Fruit fly (Drosophila melanogaster) whole organism, embryonic: ENCODE data around the gene Bcs1.

Source experiments
- CG10565 ChIP-seq: fragments of 200-800 bp; sonication (Bioruptor generic); optimal IDR thresholded peaks from 3 replicates; lab custom pipeline; 2016; ENCODE audit warnings: missing biosample characterization, mild to moderate bottlenecking, missing genetic modification characterization
- CG11723 ChIP-seq: fragments of 200-800 bp; sonication (Bioruptor generic); optimal IDR thresholded peaks from 2 replicates; lab custom pipeline; 2017; ENCODE audit warnings: missing biosample characterization, mild to moderate bottlenecking, missing genetic modification characterization
- CG12299 ChIP-seq: fragments of 200-800 bp; sonication (Bioruptor generic); optimal IDR thresholded peaks from 2 replicates; lab custom pipeline; 2018; ENCODE audit warnings: missing biosample characterization, mild to moderate bottlenecking, missing genetic modification characterization
- CG15479 ChIP-seq: fragments of 200-800 bp; sonication (Bioruptor generic); optimal IDR thresholded peaks from 3 replicates; lab custom pipeline; 2019; ENCODE audit warnings: missing biosample characterization, mild to moderate bottlenecking, missing genetic modification characterization, moderate library complexity
- CG1603 ChIP-seq: fragments of 200-800 bp; sonication (Bioruptor generic); optimal IDR thresholded peaks from 2 replicates; lab custom pipeline; 2019; ENCODE audit warnings: missing biosample characterization, mild to moderate bottlenecking, missing genetic modification characterization, moderate library complexity
- CG17186 ChIP-seq: fragments of 200-800 bp; sonication (Bioruptor generic); optimal IDR thresholded peaks from 3 replicates; lab custom pipeline; 2017; ENCODE audit warnings: missing biosample characterization, missing genetic modification reagents, missing genetic modification characterization
- CG17359 ChIP-seq: fragments of 200-800 bp; sonication (Bioruptor generic); optimal IDR thresholded peaks from 3 replicates; lab custom pipeline; 2018; ENCODE audit warnings: missing biosample characterization, mild to moderate bottlenecking, missing genetic modification characterization, moderate library complexity
- CG17568 ChIP-seq: fragments of 200-800 bp; sonication (Bioruptor generic); optimal IDR thresholded peaks from 2 replicates; lab custom pipeline; 2018; ENCODE audit warnings: missing biosample characterization, mild to moderate bottlenecking, missing genetic modification characterization, moderate library complexity
- CG17912 ChIP-seq: fragments of 200-800 bp; sonication (Bioruptor generic); optimal IDR thresholded peaks from 2 replicates; lab custom pipeline; 2018; ENCODE audit warnings: missing biosample characterization, mild to moderate bottlenecking, missing genetic modification characterization
- CG18476 ChIP-seq: fragments of 200-800 bp; sonication (Bioruptor generic); optimal IDR thresholded peaks from 2 replicates; lab custom pipeline; 2016; ENCODE audit warnings: missing biosample characterization, mild to moderate bottlenecking, missing genetic modification characterization
- CG2199 ChIP-seq: fragments of 200-800 bp; sonication (Bioruptor generic); IDR thresholded peaks from 3 replicates; pipeline ENCODE4 v1.3.6; 2022; ENCODE audit warnings: missing biosample characterization, missing genetic modification characterization
- CG2712 ChIP-seq: fragments of 200-800 bp; optimal IDR thresholded peaks from 3 replicates; lab custom pipeline; 2019; ENCODE audit warnings: missing biosample characterization, mild to moderate bottlenecking, missing genetic modification characterization, moderate library complexity
- CG34224 ChIP-seq: fragments of 200-800 bp; sonication (Bioruptor generic); IDR thresholded peaks from 3 replicates; pipeline ENCODE4 v1.3.6; 2022; ENCODE audit warnings: missing biosample characterization, missing genetic modification characterization; ENCODE audit not compliant: partially characterized antibody
- CG34376 ChIP-seq: fragments of 200-800 bp; sonication (Bioruptor generic); optimal IDR thresholded peaks from 2 replicates; lab custom pipeline; 2018; ENCODE audit warnings: missing biosample characterization, mild to moderate bottlenecking, missing genetic modification characterization
- CG34422 ChIP-seq: fragments of 200-800 bp; sonication (Bioruptor generic); IDR thresholded peaks from 3 replicates; pipeline ENCODE4 v1.3.6; 2022; ENCODE audit warnings: missing biosample characterization, missing genetic modification characterization
- CG4854 ChIP-seq: fragments of 200-800 bp; sonication (Bioruptor generic); optimal IDR thresholded peaks from 2 replicates; lab custom pipeline; 2016; ENCODE audit warnings: missing biosample characterization, missing genetic modification characterization, inconsistent platforms
- CG6683 ChIP-seq: fragments of 200-800 bp; sonication (Bioruptor generic); optimal IDR thresholded peaks from 2 replicates; lab custom pipeline; 2017; ENCODE audit warnings: missing biosample characterization, mild to moderate bottlenecking, missing genetic modification characterization, missing genetic modification reagents
- CG7987 ChIP-seq: fragments of 200-800 bp; sonication (Bioruptor generic); optimal IDR thresholded peaks from 2 replicates; lab custom pipeline; 2018; ENCODE audit warnings: missing biosample characterization, mild to moderate bottlenecking, missing genetic modification characterization, moderate library complexity
- CrebB ChIP-seq: fragments of 200-800 bp; sonication (Bioruptor generic); optimal IDR thresholded peaks from 3 replicates; lab custom pipeline; 2018; ENCODE audit warnings: missing biosample characterization, mild to moderate bottlenecking, missing genetic modification characterization
- Dip2 ChIP-seq: fragments of 200-800 bp; sonication (Bioruptor generic); IDR thresholded peaks from 2 replicates; pipeline ENCODE4 v1.3.6; 2022; ENCODE audit warnings: missing biosample characterization, missing genetic modification characterization
- Dp ChIP-seq: fragments of 200-800 bp; sonication (Bioruptor generic); optimal IDR thresholded peaks from 2 replicates; lab custom pipeline; 2018; ENCODE audit warnings: missing biosample characterization, mild to moderate bottlenecking, missing genetic modification characterization, moderate library complexity
- Fer1 ChIP-seq: fragments of 200-800 bp; sonication (Bioruptor generic); optimal IDR thresholded peaks from 2 replicates; lab custom pipeline; 2017; ENCODE audit warnings: missing biosample characterization, mild to moderate bottlenecking, missing genetic modification characterization
- HLH3B ChIP-seq: fragments of 200-800 bp; sonication (Bioruptor generic); IDR thresholded peaks from 2 replicates; pipeline ENCODE4 v1.3.6; 2022; ENCODE audit warnings: missing biosample characterization, missing genetic modification characterization
- HmgZ ChIP-seq: fragments of 200-800 bp; sonication (Bioruptor generic); optimal IDR thresholded peaks from 2 replicates; lab custom pipeline; 2018; ENCODE audit warnings: missing biosample characterization, mild to moderate bottlenecking, missing genetic modification characterization
- Kr ChIP-seq: fragments of 200-800 bp; sonication (Bioruptor generic); optimal IDR thresholded peaks from 2 replicates; lab custom pipeline; 2017; ENCODE audit warnings: missing biosample characterization, mild to moderate bottlenecking, missing genetic modification characterization
- Med ChIP-seq: fragments of 200-800 bp; sonication (Bioruptor generic); peaks from one replicate; lab custom pipeline; 2016; ENCODE audit warnings: missing biosample characterization, missing genetic modification characterization, mild to moderate bottlenecking, inconsistent platforms, moderate library complexity
- Meics ChIP-seq: fragments of 200-800 bp; sonication (Bioruptor generic); optimal IDR thresholded peaks from 2 replicates; lab custom pipeline; 2017; ENCODE audit warnings: missing biosample characterization, mild to moderate bottlenecking, missing genetic modification characterization
- Oli ChIP-seq: fragments of 200-800 bp; sonication (Bioruptor generic); optimal IDR thresholded peaks from 2 replicates; lab custom pipeline; 2018; ENCODE audit warnings: missing biosample characterization, mild to moderate bottlenecking, missing genetic modification characterization, moderate library complexity
- Ptx1 ChIP-seq: fragments of 200-800 bp; sonication (Bioruptor generic); IDR thresholded peaks from 2 replicates; pipeline ENCODE4 v1.3.6; 2022; ENCODE audit warnings: missing biosample characterization, missing genetic modification characterization
- Scr ChIP-seq: fragments of 200-800 bp; sonication (Bioruptor generic); IDR thresholded peaks from 2 replicates; pipeline ENCODE4 v1.3.6; 2022; ENCODE audit warnings: missing biosample characterization, missing genetic modification characterization; ENCODE audit not compliant: partially characterized antibody
- ac ChIP-seq: fragments of 200-800 bp; sonication (Bioruptor generic); optimal IDR thresholded peaks from 3 replicates; lab custom pipeline; 2017; ENCODE audit warnings: missing biosample characterization, mild to moderate bottlenecking, missing genetic modification characterization
- cg ChIP-seq: fragments of 200-800 bp; sonication (Bioruptor generic); optimal IDR thresholded peaks from 3 replicates; lab custom pipeline; 2019; ENCODE audit warnings: missing biosample characterization, mild to moderate bottlenecking, missing genetic modification characterization, moderate library complexity
- chm ChIP-seq: fragments of 200-800 bp; sonication (Bioruptor generic); IDR thresholded peaks from 2 replicates; pipeline ENCODE4 v1.3.6; 2022; ENCODE audit warnings: missing biosample characterization, missing genetic modification characterization
- cwo ChIP-seq: fragments of 200-800 bp; sonication (Bioruptor generic); optimal IDR thresholded peaks from 3 replicates; lab custom pipeline; 2017; ENCODE audit warnings: missing biosample characterization, missing genetic modification characterization, mild to moderate bottlenecking, moderate library complexity, missing genetic modification reagents
- dmrt11E ChIP-seq: fragments of 200-800 bp; sonication (Bioruptor generic); optimal IDR thresholded peaks from 3 replicates; lab custom pipeline; 2018; ENCODE audit warnings: missing biosample characterization, mild to moderate bottlenecking, missing genetic modification characterization, moderate library complexity
- exex ChIP-seq: fragments of 200-800 bp; sonication (Bioruptor generic); optimal IDR thresholded peaks from 4 replicates; lab custom pipeline; 2018; ENCODE audit warnings: missing biosample characterization, mild to moderate bottlenecking, missing genetic modification characterization, moderate library complexity
- nau ChIP-seq: fragments of 200-800 bp; sonication (Bioruptor generic); optimal IDR thresholded peaks from 3 replicates; lab custom pipeline; 2017; ENCODE audit warnings: missing biosample characterization, mild to moderate bottlenecking, missing genetic modification characterization, missing genetic modification reagents
- odd ChIP-seq: fragments of 200-800 bp; sonication (Bioruptor generic); optimal IDR thresholded peaks from 2 replicates; lab custom pipeline; 2017; ENCODE audit warnings: missing biosample characterization, mild to moderate bottlenecking, missing genetic modification characterization
- peb ChIP-seq: fragments of 200-800 bp; sonication (Bioruptor generic); IDR thresholded peaks from 2 replicates; pipeline ENCODE4 v1.3.6; 2022; ENCODE audit warnings: missing biosample characterization, missing genetic modification characterization
- pfk ChIP-seq: fragments of 200-800 bp; sonication (Bioruptor generic); optimal IDR thresholded peaks from 2 replicates; lab custom pipeline; 2018; ENCODE audit warnings: missing biosample characterization, mild to moderate bottlenecking, missing genetic modification characterization, moderate library complexity
- row ChIP-seq: fragments of 200-800 bp; sonication (Bioruptor generic); IDR thresholded peaks from 3 replicates; pipeline ENCODE4 v1.3.6; 2022; ENCODE audit warnings: missing biosample characterization, missing genetic modification characterization
- sens-2 ChIP-seq: fragments of 200-800 bp; sonication (Bioruptor generic); IDR thresholded peaks from 2 replicates; pipeline ENCODE4 v1.3.6; 2022; ENCODE audit warnings: missing biosample characterization, missing genetic modification characterization
- shn ChIP-seq: fragments of 200-800 bp; sonication (Bioruptor generic); optimal IDR thresholded peaks from 3 replicates; lab custom pipeline; 2016; ENCODE audit warnings: missing biosample characterization, missing genetic modification characterization
- sqz ChIP-seq: fragments of 200-800 bp; sonication (Bioruptor generic); optimal IDR thresholded peaks from 3 replicates; lab custom pipeline; 2018; ENCODE audit warnings: missing biosample characterization, mild to moderate bottlenecking, missing genetic modification characterization
- tll ChIP-seq, 2 experiments: fragments of 200-800 bp in 1 of 2; fragments of >200 bp in 1 of 2; sonication (Bioruptor generic) in 1 of 2; optimal IDR thresholded peaks; 2 replicates each; lab custom pipeline; 2017 to 2019; ENCODE audit warnings: missing biosample characterization in 2 of 2, missing genetic modification characterization in 2 of 2, mild to moderate bottlenecking in 1 of 2, moderate library complexity in 1 of 2
- trh ChIP-seq: fragments of 200-800 bp; sonication (Bioruptor generic); optimal IDR thresholded peaks from 2 replicates; lab custom pipeline; 2016; ENCODE audit warnings: missing biosample characterization, missing genetic modification characterization
- twi ChIP-seq: fragments of 200-800 bp; optimal IDR thresholded peaks from 2 replicates; lab custom pipeline; 2019; ENCODE audit warnings: missing biosample characterization, mild to moderate bottlenecking, missing genetic modification characterization, moderate library complexity
- vvl ChIP-seq: fragments of 200-800 bp; sonication (Bioruptor generic); IDR thresholded peaks from 2 replicates; pipeline ENCODE4 v1.3.6; 2022; ENCODE audit warnings: missing biosample characterization, missing genetic modification characterization
- wek ChIP-seq: fragments of 200-800 bp; sonication (Bioruptor generic); optimal IDR thresholded peaks from 3 replicates; lab custom pipeline; 2018; ENCODE audit warnings: missing biosample characterization, mild to moderate bottlenecking, missing genetic modification characterization, moderate library complexity

The Bcs1 gene

DNA sequence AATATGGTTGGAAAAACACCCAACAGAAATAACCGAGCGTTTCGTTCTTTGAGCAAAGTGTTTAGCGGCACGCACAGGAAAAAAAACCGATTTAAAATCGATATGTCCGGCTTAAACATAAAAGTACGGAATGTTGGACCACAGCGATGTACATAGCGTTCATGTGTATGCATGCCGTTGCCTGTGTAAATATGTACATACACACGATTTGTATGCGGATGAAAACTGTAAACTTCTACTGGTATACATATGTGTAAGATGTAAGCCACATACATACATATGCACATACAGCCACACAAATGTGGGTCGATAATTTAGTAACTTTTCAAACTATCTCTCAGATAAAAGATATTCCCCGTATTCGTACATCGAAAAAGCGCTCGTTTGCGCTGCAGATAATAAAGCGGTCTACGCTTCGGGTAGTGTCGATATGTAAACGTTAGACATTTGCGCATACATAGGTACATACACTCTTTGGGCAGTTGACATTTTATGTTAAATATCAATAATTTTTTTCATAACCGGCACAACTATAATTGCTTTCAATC lies 27.3 kb downstream of the Bcs1 start (continued):
- TF ChIP-seq Scr (GFP tag; lab: Robert Waterston, UW) (0 out of 2 replicates have a peak, but pooled peaks have one; percentile 17), CG34224 (GFP tag; lab: Robert Waterston, UW) (no peak), tll (GFP tag; optimal IDR thresholded peaks at IDR 0.05; lab: Kevin White, UChicago) (no peak), Ptx1 (GFP tag; lab: Robert Waterston, UW) (no peak), odd (GFP tag; lab: Kevin White, UChicago) (peak; percentile 11), sens-2 (no peak), Fer1 (GFP tag; lab: Kevin White, UChicago) (peak; percentile 49), twi (peak; percentile 53), CG7987 (peak; percentile 72), Kr (GFP tag; lab: Kevin White, UChicago) (peak; percentile 49), wek (GFP tag; lab: Kevin White, UChicago) (peak; percentile 70), CrebB (tag; lab: Kevin White, UChicago) (peak; percentile 64), CG2712 (tag; lab: Kevin White, UChicago) (peak; percentile 9), HmgZ (peak; percentile 0), chm (peak; percentile 80), CG11723 (GFP tag; lab: Kevin White, UChicago) (peak; percentile 27), cg (GFP tag; lab: Kevin White, UChicago) (peak; percentile 79), Dp (GFP tag; lab: Kevin White, UChicago) (no peak), CG12299 (peak; percentile 55), CG34422 (0 out of 3 replicates have a peak, but pooled peaks have one; percentile 39), nau (peak; percentile 3), Oli (tag; lab: Kevin White, UChicago) (no peak), Dip2 (GFP tag; lab: Robert Waterston, UW) (no peak), CG17359 (tag; lab: Kevin White, UChicago) (peak; percentile 34), peb (peak; percentile 33; the same call in 1 of the 2 replicates), HLH3B (peak; percentile 29; the same call in 1 of the 2 replicates), CG18476 (GFP tag; lab: Kevin White, UChicago) (no peak), CG10565 (GFP tag; lab: Kevin White, UChicago) (no peak), CG6683 (GFP tag; lab: Kevin White, UChicago) (peak; percentile 19), CG2199 (GFP tag; lab: Robert Waterston, UW) (peak; percentile 51; the same call in 1 of the 3 replicates), CG17186 (GFP tag; lab: Kevin White, UChicago) (no peak), cwo (no peak), CG1603 (peak; percentile 19), row (GFP tag; lab: Robert Waterston, UW) (no peak), Meics (GFP tag; lab: Kevin White, UChicago) (no peak), CG4854 (GFP tag; lab: Kevin White, UChicago) (no peak), sqz (GFP tag; lab: Kevin White, UChicago) (peak; percentile 64), trh (peak; percentile 20), shn (GFP tag; lab: Kevin White, UChicago) (no peak), Med (peak; percentile 73), exex (tag; lab: Kevin White, UChicago) (peak; percentile 55), dmrt11E (tag; lab: Kevin White, UChicago) (peak; percentile 39), CG17568 (GFP tag; lab: Kevin White, UChicago) (peak; percentile 66), CG34376 (GFP tag; lab: Kevin White, UChicago) (peak; percentile 80), vvl (GFP tag; lab: Robert Waterston, UW) (no peak), CG15479 (GFP tag; lab: Kevin White, UChicago) (peak; percentile 81), ac (GFP tag; lab: Kevin White, UChicago) (peak; percentile 73), pfk (GFP tag; lab: Kevin White, UChicago) (peak; percentile 75), CG17912 (peak; percentile 44)
